Worm (Caenorhabditis elegans) whole organism, mixed stage, embryonic: Measurements from ENCODE around the gene T16G1.7.

Experiments
- M03D4.4 ChIP-seq: sonication (generic microtip); optimal IDR thresholded peaks from 2 replicates; lab custom pipeline; 2017; ENCODE audit warnings: mild to moderate bottlenecking, missing genetic modification characterization, missing compliant biosample characterization
- bed-3 ChIP-seq: fragments of 200-800 bp; sonication (Bioruptor generic); optimal IDR thresholded peaks from 3 replicates; lab custom pipeline; 2018; ENCODE audit warnings: mild to moderate bottlenecking, missing genetic modification characterization, moderate library complexity, missing compliant biosample characterization
- blmp-1 ChIP-seq: fragments of 150-350 bp; optimal IDR thresholded peaks from 2 replicates; lab custom pipeline; 2014; ENCODE audit warnings: missing biosample characterization, missing genetic modification characterization
- ceh-39 ChIP-seq: fragments of 150-350 bp; optimal IDR thresholded peaks from 2 replicates; lab custom pipeline; 2014; ENCODE audit warnings: missing biosample characterization, missing genetic modification characterization
- ceh-43 ChIP-seq: fragments of 200-800 bp; sonication (Bioruptor generic); optimal IDR thresholded peaks from 2 replicates; lab custom pipeline; 2018; ENCODE audit warnings: mild to moderate bottlenecking, missing genetic modification characterization, moderate library complexity, missing compliant biosample characterization
- ceh-83 ChIP-seq: fragments of 200-800 bp; sonication (Bioruptor generic); optimal IDR thresholded peaks from 2 replicates; lab custom pipeline; 2018; ENCODE audit warnings: mild to moderate bottlenecking, missing genetic modification characterization, missing compliant biosample characterization
- ces-1 ChIP-seq: fragments of 150-350 bp; optimal IDR thresholded peaks from 2 replicates; lab custom pipeline; 2014; ENCODE audit warnings: missing biosample characterization, missing genetic modification reagents, missing genetic modification characterization
- cnd-1 ChIP-seq: fragments of 200-800 bp; sonication (Bioruptor generic); optimal IDR thresholded peaks from 2 replicates; lab custom pipeline; 2018; ENCODE audit warnings: mild to moderate bottlenecking, missing genetic modification characterization, missing compliant biosample characterization
- drap-1 ChIP-seq: fragments of 200-800 bp; sonication (Bioruptor generic); optimal IDR thresholded peaks from 3 replicates; lab custom pipeline; 2018; ENCODE audit warnings: mild to moderate bottlenecking, missing genetic modification characterization, missing compliant biosample characterization
- elt-1 ChIP-seq: sonication (generic microtip); optimal IDR thresholded peaks from 2 replicates; lab custom pipeline; 2017; ENCODE audit warnings: missing genetic modification characterization, mild to moderate bottlenecking, missing compliant biosample characterization, antibody characterized with exemption, moderate library complexity, borderline replicate concordance; ENCODE audit not compliant: insufficient read depth
- flh-1 ChIP-seq: fragments of 200-800 bp; sonication (Bioruptor generic); optimal IDR thresholded peaks from 2 replicates; lab custom pipeline; 2018; ENCODE audit warnings: mild to moderate bottlenecking, missing genetic modification characterization, moderate library complexity, missing compliant biosample characterization
- ham-2 ChIP-seq: fragments of 200-800 bp; sonication (Bioruptor generic); optimal IDR thresholded peaks from 2 replicates; lab custom pipeline; 2018; ENCODE audit warnings: mild to moderate bottlenecking, missing genetic modification characterization, missing compliant biosample characterization
- hlh-1 ChIP-seq: fragments of 150-350 bp; optimal IDR thresholded peaks from 2 replicates; lab custom pipeline; 2014; ENCODE audit warnings: missing biosample characterization, missing genetic modification reagents, missing genetic modification characterization
- lin-13 ChIP-seq: fragments of 150-350 bp; optimal IDR thresholded peaks from 2 replicates; lab custom pipeline; 2014; ENCODE audit warnings: missing biosample characterization, missing genetic modification characterization
- lin-32 ChIP-seq: fragments of 200-800 bp; sonication (Bioruptor generic); optimal IDR thresholded peaks from 2 replicates; lab custom pipeline; 2018; ENCODE audit warnings: mild to moderate bottlenecking, missing genetic modification characterization, missing compliant biosample characterization
- lsy-2 ChIP-seq: fragments of 150-350 bp; optimal IDR thresholded peaks from 2 replicates; lab custom pipeline; 2014; ENCODE audit warnings: missing biosample characterization, missing genetic modification characterization
- mab-5 ChIP-seq: fragments of 150-350 bp; optimal IDR thresholded peaks from 2 replicates; lab custom pipeline; 2014; ENCODE audit warnings: missing biosample characterization, missing genetic modification characterization
- mep-1 ChIP-seq: fragments of 150-350 bp; optimal IDR thresholded peaks from 2 replicates; lab custom pipeline; 2017; ENCODE audit warnings: missing biosample characterization, missing genetic modification reagents, missing genetic modification characterization, inconsistent platforms
- nhr-12 ChIP-seq: fragments of 150-350 bp; optimal IDR thresholded peaks from 2 replicates; lab custom pipeline; 2014; ENCODE audit warnings: missing biosample characterization, missing genetic modification characterization
- nhr-2 ChIP-seq: fragments of 150-350 bp; optimal IDR thresholded peaks from 2 replicates; lab custom pipeline; 2014; ENCODE audit warnings: missing biosample characterization, missing genetic modification characterization
- nhr-237 ChIP-seq: fragments of 150-350 bp; optimal IDR thresholded peaks from 2 replicates; lab custom pipeline; 2014; ENCODE audit warnings: missing biosample characterization, missing genetic modification characterization
- sem-2 ChIP-seq: fragments of 200-800 bp; sonication (Bioruptor generic); optimal IDR thresholded peaks from 2 replicates; lab custom pipeline; 2018; ENCODE audit warnings: mild to moderate bottlenecking, missing genetic modification characterization, missing compliant biosample characterization
- snpc-4 ChIP-seq: fragments of 150-350 bp; optimal IDR thresholded peaks from 2 replicates; lab custom pipeline; 2014; ENCODE audit warnings: missing biosample characterization, missing genetic modification characterization
- sptf-1 ChIP-seq: sonication (generic microtip); optimal IDR thresholded peaks from 2 replicates; lab custom pipeline; 2017; ENCODE audit warnings: mild to moderate bottlenecking, missing genetic modification characterization, moderate library complexity, missing compliant biosample characterization
- tbx-8 ChIP-seq: fragments of 200-800 bp; sonication (Bioruptor generic); optimal IDR thresholded peaks from 2 replicates; lab custom pipeline; 2018; ENCODE audit warnings: mild to moderate bottlenecking, missing genetic modification characterization, moderate library complexity, missing compliant biosample characterization
- unc-120 ChIP-seq: sonication (generic microtip); optimal IDR thresholded peaks from 2 replicates; lab custom pipeline; 2017; ENCODE audit warnings: missing genetic modification characterization, missing compliant biosample characterization; ENCODE audit not compliant: poor library complexity, severe bottlenecking
- unc-39 ChIP-seq: fragments of 150-350 bp; optimal IDR thresholded peaks from 2 replicates; lab custom pipeline; 2014; ENCODE audit warnings: missing biosample characterization, missing genetic modification characterization
- unc-62 ChIP-seq: fragments of 150-350 bp; optimal IDR thresholded peaks from 2 replicates; lab custom pipeline; 2014; ENCODE audit warnings: missing biosample characterization, missing genetic modification reagents, missing genetic modification characterization
- zip-8 ChIP-seq: fragments of 150-350 bp; optimal IDR thresholded peaks from 2 replicates; lab custom pipeline; 2014; ENCODE audit warnings: missing biosample characterization, missing genetic modification characterization
- ztf-11 ChIP-seq: fragments of 150-350 bp; optimal IDR thresholded peaks from 2 replicates; lab custom pipeline; 2014; ENCODE audit warnings: missing biosample characterization, missing genetic modification characterization

Gene T16G1.7

DNA sequence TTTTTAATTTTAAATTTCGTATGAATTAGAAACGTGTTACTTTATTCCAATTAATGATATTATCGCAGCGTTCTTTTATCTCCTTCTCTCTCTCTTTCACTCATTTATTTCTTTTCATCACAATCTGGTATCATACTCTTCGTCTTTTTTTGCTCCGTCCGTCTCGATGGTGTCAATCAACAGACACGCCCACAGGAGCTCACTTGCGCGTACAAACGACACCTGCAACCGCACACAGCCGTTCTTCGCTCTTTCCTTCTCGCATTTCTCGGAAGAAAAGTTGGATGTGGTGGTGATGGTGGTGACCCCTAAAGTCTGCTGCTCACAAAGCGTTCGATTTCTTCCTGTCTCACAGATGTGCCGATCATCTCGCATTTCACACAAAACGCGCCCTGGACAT, 26.3 kb downstream of the T16G1.7 start:
- no peak for TF ChIP-seq blmp-1 (tag; lab: Kevin White, UChicago)
- TF ChIP-seq zip-8 (tag; lab: Kevin White, UChicago): no peak
- TF ChIP-seq hlh-1: peak; percentile 89
- no peak for TF ChIP-seq mep-1
- TF ChIP-seq snpc-4 (tag; lab: Kevin White, UChicago): no peak

DNA sequence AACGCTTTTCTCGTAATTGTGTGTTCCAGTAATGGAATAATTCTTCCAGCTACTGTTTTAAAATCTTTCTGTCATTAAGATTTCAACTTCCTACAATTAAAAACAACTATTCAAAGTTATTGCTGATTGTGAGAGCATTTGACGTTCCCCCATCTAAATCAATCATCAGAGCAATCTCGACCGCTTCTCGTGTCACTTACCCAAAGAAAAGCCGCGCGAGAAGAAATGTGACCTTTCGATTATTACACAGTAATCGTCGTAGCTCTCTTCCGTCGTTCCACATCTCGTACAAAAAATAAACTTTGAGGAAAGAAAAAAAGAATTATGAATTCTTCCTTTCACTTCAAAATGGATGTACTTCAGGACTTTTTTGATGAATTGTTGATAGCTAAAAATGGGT, 27.5 kb downstream of the T16G1.7 start:
- TF ChIP-seq unc-62 (GFP tag; lab: Kevin White, UChicago) (peak; percentile 79), hlh-1 (peak; percentile 43), mep-1 (no peak), cnd-1 (no peak)

DNA sequence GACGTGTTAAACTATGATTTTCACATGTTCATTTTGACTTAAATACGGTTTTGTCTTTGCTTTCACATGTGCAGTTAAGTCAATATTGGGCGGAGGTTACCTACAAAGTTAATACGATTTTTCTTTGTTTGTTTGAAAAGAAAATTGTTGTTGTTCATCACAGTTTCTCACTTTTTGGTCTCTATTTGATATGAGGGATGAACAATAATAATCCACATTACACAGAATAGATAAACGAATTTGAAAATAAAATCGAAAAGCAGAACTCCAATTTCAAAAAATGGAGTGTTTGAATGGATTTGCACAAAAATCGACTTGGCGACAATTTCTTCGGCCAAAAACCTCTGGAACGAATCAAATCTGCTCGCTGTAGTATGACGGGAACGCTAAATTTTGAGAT, 28.2 kb downstream of the T16G1.7 start, which contains the start of gene ttr-29:
Gene ttr-29, minus strand, starts transcription at position 101 of the 400 bp plus-strand sequence.
- TF ChIP-seq unc-120 (tag; lab: Kevin White, UChicago): no peak
- TF ChIP-seq drap-1 (GFP tag; lab: Kevin White, UChicago): no peak
- TF ChIP-seq ham-2: no peak
- no peak for TF ChIP-seq bed-3 (GFP tag; lab: Kevin White, UChicago)
- TF ChIP-seq lsy-2 (tag; lab: Kevin White, UChicago): no peak
- no peak for TF ChIP-seq elt-1 (tag; lab: Kevin White, UChicago)
- TF ChIP-seq lin-13 (tag; lab: Kevin White, UChicago): no peak
- no peak for TF ChIP-seq ceh-39 (tag; lab: Kevin White, UChicago)
- no peak for TF ChIP-seq sem-2
- no peak for TF ChIP-seq nhr-12

DNA sequence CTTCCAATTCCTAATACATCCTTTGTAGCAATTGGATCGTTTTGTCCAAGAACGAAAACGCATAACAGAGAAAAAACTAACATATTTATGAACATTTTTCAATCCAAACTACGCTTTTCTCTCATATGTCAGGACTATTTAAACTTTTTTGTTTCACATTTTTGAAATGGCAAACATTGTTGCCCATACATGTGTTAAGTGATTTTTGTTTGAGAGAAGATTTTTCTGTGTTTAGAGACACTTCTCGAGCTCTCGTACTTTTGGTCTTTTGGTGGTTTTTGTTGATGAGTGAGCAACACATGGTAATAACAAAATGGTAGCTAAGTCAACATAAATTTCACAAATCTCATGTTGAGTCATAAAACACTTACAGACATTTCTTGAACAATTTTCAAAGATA, 29.8 kb downstream of the T16G1.7 start, which contains the start of gene ttr-28:
Gene ttr-28, minus strand, starts transcription at position 101 of the 400 bp plus-strand sequence.
- TF ChIP-seq tbx-8 (GFP tag; lab: Kevin White, UChicago) (no peak), ceh-43 (GFP tag; lab: Kevin White, UChicago) (no peak), ham-2 (no peak), mab-5 (tag; lab: Kevin White, UChicago) (no peak), nhr-2 (tag; lab: Kevin White, UChicago) (no peak), ceh-39 (tag; lab: Kevin White, UChicago) (no peak), unc-62 (GFP tag; lab: Kevin White, UChicago) (no peak), blmp-1 (tag; lab: Kevin White, UChicago) (no peak), mep-1 (no peak)

DNA sequence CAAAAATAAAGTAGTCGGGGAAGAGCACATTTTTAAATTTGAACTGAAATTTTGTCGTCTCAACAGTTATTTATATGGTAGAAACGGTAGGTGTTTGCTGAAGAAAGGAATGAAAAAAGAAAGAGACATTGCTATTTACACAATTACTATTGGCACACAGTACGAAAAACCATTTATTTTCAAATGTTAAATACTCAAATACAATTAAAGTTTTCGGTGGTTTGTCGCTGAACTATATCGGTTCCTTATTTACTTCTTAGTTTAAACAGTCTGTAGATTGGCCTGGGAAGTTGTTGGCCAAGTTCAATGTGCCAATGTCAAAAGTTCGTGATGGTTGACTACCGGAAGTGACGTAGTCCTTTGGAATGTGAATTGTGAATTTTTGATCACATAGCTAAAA, 30.9 kb downstream of the T16G1.7 start, which contains the start of gene ttr-27:
Gene ttr-27, minus strand, starts transcription at position 45 of the 400 bp plus-strand sequence.
- TF ChIP-seq bed-3 (GFP tag; lab: Kevin White, UChicago) (no peak), ceh-83 (GFP tag; lab: Kevin White, UChicago) (no peak), ham-2 (no peak), unc-39 (no peak), nhr-12 (no peak), ceh-43 (GFP tag; lab: Kevin White, UChicago) (no peak), tbx-8 (GFP tag; lab: Kevin White, UChicago) (no peak), sptf-1 (tag; lab: Kevin White, UChicago) (no peak), nhr-237 (tag; lab: Kevin White, UChicago) (no peak), ces-1 (GFP tag; lab: Kevin White, UChicago) (no peak), blmp-1 (tag; lab: Kevin White, UChicago) (no peak), lin-32 (no peak), lin-13 (tag; lab: Kevin White, UChicago) (no peak), flh-1 (GFP tag; lab: Kevin White, UChicago) (no peak), M03D4.4 (no peak), ceh-39 (tag; lab: Kevin White, UChicago) (no peak), ztf-11 (tag; lab: Kevin White, UChicago) (no peak), lsy-2 (tag; lab: Kevin White, UChicago) (no peak)

DNA sequence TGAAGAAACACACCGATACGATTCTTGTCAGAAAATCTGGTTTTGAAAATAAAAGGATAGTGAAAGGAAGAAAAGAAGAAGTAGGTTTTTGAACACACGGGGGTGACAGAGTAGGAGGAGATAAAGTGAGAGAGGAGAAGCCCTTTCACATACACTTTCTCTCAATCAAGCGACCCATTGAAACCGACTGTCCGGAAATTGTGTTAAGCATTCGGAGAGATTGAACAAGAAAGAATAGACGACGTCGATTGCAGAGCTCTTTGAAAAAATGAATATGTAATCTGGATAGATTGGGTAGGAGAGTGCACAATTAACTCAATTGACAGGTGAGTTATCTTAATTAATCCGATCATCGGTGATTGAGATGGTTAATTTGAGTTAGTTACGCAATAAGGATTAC, 33.6 kb downstream of the T16G1.7 start:
- TF ChIP-seq snpc-4 (tag; lab: Kevin White, UChicago) (no peak), ces-1 (GFP tag; lab: Kevin White, UChicago) (peak; percentile 89)
- TF ChIP-seq, all 35 proteins: peak for 1
